Worm (Caenorhabditis elegans): Measurements from ENCODE around the gene srz-44.

DNA sequence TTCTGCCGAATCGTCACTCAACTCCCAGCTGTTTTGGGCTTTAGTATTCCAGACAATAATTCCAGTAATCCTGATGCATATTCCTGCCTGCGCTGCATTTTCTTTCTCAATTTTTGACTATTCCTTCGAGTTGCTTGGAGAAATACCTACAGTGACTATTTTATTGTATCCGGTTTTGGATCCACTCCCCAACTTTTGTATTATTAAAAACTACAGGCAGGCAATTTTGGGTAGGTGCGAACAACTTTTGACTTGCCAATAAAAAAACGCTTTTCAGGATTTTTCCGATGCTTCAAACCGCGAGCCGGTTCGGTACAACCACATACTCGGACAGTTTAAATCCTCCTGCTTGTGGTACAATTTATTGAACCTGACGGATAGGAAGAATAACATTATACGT is 24.2 kb downstream of the srz-44 start:
- TF ChIP-seq ref-1 (GFP tag; conservative IDR thresholded peaks at IDR 0.05) (no peak), tab-1 (GFP tag; IDR thresholded peaks at IDR 0.05) (no peak)
